Fruit fly (Drosophila melanogaster): Measurements from ENCODE around the gene Lsp1gamma.

The Lsp1gamma gene

DNA sequence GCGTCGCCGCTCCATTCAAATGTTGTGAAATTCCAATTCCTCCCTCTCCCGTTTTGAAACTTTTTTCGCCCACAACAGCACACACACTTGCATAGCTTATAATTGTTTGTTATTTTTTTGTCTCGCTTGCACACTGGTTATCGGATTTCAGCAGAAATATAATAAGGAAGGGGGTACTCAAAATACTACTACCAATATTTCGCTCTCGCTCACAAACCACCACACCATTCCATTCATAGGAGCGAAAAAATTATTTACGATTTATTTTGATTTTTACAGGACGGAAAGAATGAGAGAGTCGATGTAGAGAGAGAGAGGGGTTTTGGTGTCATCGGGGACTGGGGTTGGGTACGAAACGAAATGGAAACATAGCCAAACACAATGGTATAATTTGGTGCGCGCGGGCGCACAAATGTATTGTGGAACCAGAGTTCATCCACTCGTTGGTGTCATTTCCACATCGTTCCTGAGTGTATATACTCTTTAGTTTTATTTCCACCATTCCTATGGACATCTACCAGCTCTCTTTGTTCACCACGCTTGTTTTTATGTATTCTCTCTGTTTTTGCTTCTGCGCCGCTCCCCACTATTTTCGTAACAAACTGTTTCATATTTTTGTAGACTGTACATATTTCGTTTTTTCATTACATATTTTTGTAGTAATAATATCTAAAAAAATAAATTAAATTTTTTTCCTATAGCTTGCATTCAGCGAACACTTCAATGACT lies 25.9 kb upstream of the Lsp1gamma start:
- TF ChIP-seq Hsf (GFP tag; optimal IDR thresholded peaks at IDR 0.05) (no peak), dm (GFP tag; optimal IDR thresholded peaks at IDR 0.05) (no peak), CTCF (GFP tag; optimal IDR thresholded peaks at IDR 0.05) (no peak), CG14710 (tag; optimal IDR thresholded peaks at IDR 0.05) (no peak), CG9437 (GFP tag; optimal IDR thresholded peaks at IDR 0.05) (no peak), stwl (tag; optimal IDR thresholded peaks at IDR 0.05) (no peak), caup (GFP tag; optimal IDR thresholded peaks at IDR 0.05; ENCODE audit: severe bottlenecking) (no peak), Pdp1 (GFP tag; optimal IDR thresholded peaks at IDR 0.05) (peak in 1 of 2 experiments; percentile 21), D19B (GFP tag; optimal IDR thresholded peaks at IDR 0.05) (no peak), CG18619 (GFP tag; optimal IDR thresholded peaks at IDR 0.05) (no peak), Blimp-1 (GFP tag; optimal IDR thresholded peaks at IDR 0.05) (no peak), CG31365 (tag; optimal IDR thresholded peaks at IDR 0.05) (no peak), lmd (GFP tag; IDR thresholded peaks at IDR 0.05) (no peak), CG12219 (GFP tag; optimal IDR thresholded peaks at IDR 0.05) (no peak), gcm (GFP tag; optimal IDR thresholded peaks at IDR 0.05) (no peak), CG11247 (GFP tag; IDR thresholded peaks at IDR 0.05) (no peak), CG5245 (GFP tag; optimal IDR thresholded peaks at IDR 0.05) (no peak), repo (GFP tag; optimal IDR thresholded peaks at IDR 0.05) (no peak), CG10147 (GFP tag; optimal IDR thresholded peaks at IDR 0.05) (peak; percentile 40), CG15269 (tag; optimal IDR thresholded peaks at IDR 0.05) (no peak), CG13775 (GFP tag; optimal IDR thresholded peaks at IDR 0.05) (no peak), Stat92E (GFP tag; optimal IDR thresholded peaks at IDR 0.05) (peak in 1 of 3 experiments; percentile 88), kay (GFP tag; optimal IDR thresholded peaks at IDR 0.05) (no peak), CG1024 (GFP tag; IDR thresholded peaks at IDR 0.05) (no peak), zfh1 (GFP tag; IDR thresholded peaks at IDR 0.05) (no peak), cwo (GFP tag; optimal IDR thresholded peaks at IDR 0.05) (peak; percentile 34), CG17612 (GFP tag; IDR thresholded peaks at IDR 0.05) (no peak), CG7786 (GFP tag; optimal IDR thresholded peaks at IDR 0.05) (no peak), Ssrp (tag; optimal IDR thresholded peaks at IDR 0.05) (no peak), Ptx1 (GFP tag; IDR thresholded peaks at IDR 0.05) (no peak), CG6175 (GFP tag; IDR thresholded peaks at IDR 0.05) (no peak), bbx (GFP tag; IDR thresholded peaks at IDR 0.05; ENCODE audit: partially characterized antibody) (0 out of 2 replicates have a peak, but pooled peaks have one; percentile 44), CG3847 (GFP tag; IDR thresholded peaks at IDR 0.05) (no peak), eyg (GFP tag; optimal IDR thresholded peaks at IDR 0.05) (no peak), rib (GFP tag; IDR thresholded peaks at IDR 0.05) (no peak), twi (tag; optimal IDR thresholded peaks at IDR 0.05) (no peak), grn (GFP tag; optimal IDR thresholded peaks at IDR 0.05) (no peak), CG17361 (GFP tag; IDR thresholded peaks at IDR 0.05) (no peak), C15 (GFP tag; IDR thresholded peaks at IDR 0.05) (no peak), Lhr (GFP tag; optimal IDR thresholded peaks at IDR 0.05) (no peak), HLH54F (GFP tag; optimal IDR thresholded peaks at IDR 0.05) (no peak), gt (GFP tag; IDR thresholded peaks at IDR 0.05) (no peak), kni (GFP tag; optimal IDR thresholded peaks at IDR 0.05) (peak; percentile 73), tio (GFP tag; optimal IDR thresholded peaks at IDR 0.05) (no peak), Fer1 (GFP tag; optimal IDR thresholded peaks at IDR 0.05) (peak; percentile 12), CoRest (tag; optimal IDR thresholded peaks at IDR 0.05) (no peak), wek (GFP tag; optimal IDR thresholded peaks at IDR 0.05) (no peak), CG12769 (tag; optimal IDR thresholded peaks at IDR 0.05) (no peak), CG7271 (tag; optimal IDR thresholded peaks at IDR 0.05) (no peak), dysf (GFP tag; IDR thresholded peaks at IDR 0.05) (no peak)

Measured in whole organism, embryonic.